Worm (Caenorhabditis elegans): ENCODE results near the gene fmi-1.

ce11 chrV:13025283-13025682 is 6.4 kb downstream of the fmi-1 start:
- TF ChIP-seq saeg-2 (GFP tag; IDR thresholded peaks at IDR 0.05): no peak
- no peak for TF ChIP-seq nhr-11 (tag; optimal IDR thresholded peaks at IDR 0.05)
- TF ChIP-seq hif-1 (tag; optimal IDR thresholded peaks at IDR 0.05): no peak
- TF ChIP-seq R02D3.7 (tag; optimal IDR thresholded peaks at IDR 0.05): no peak
- TF ChIP-seq mdl-1 (tag; optimal IDR thresholded peaks at IDR 0.05): no peak
- no peak for TF ChIP-seq unc-62 (GFP tag; optimal IDR thresholded peaks at IDR 0.05 in 1 of 2)
- no peak for TF ChIP-seq unc-62 (tag; optimal IDR thresholded peaks at IDR 0.05)
- TF ChIP-seq snpc-4 (tag; optimal IDR thresholded peaks at IDR 0.05): no peak
- no peak for TF ChIP-seq rbr-2 (tag; optimal IDR thresholded peaks at IDR 0.05)
- TF ChIP-seq daf-12 (tag; optimal IDR thresholded peaks at IDR 0.05): no peak
